In genomic region chr2L:4386926-4387550, dm6 we compare ENCODE assay signal across 1 fruit fly cellular context.
A peak's percentile ranks its signal among the peaks of the same experiment; 100 is the strongest.
TF ChIP-seq lines count a peak whose summit lies in the region.

Gene Psf2 (minus strand): TSS chr2L:4387356.

TF ChIP-seq in whole organism, embryonic, 481 proteins besides CTCF, POLR2A, EP300 and RAD21 (continued from another document and continues in another):
- TF ChIP-seq dimm (GFP tag; IDR thresholded peaks at IDR 0.05; lab: Robert Waterston, UW) (no peak), HLH3B (GFP tag; IDR thresholded peaks at IDR 0.05; lab: Robert Waterston, UW) (no peak), sr (GFP tag; IDR thresholded peaks at IDR 0.05; lab: Robert Waterston, UW) (no peak), YL-1 (GFP tag; optimal IDR thresholded peaks at IDR 0.05; lab: Kevin White, UChicago) (no peak), unc-4 (GFP tag; IDR thresholded peaks at IDR 0.05; lab: Robert Waterston, UW; ENCODE audit: partially characterized antibody) (peak; percentile 50; the same call in 1 of the 2 replicates), chn (GFP tag; optimal IDR thresholded peaks at IDR 0.05; lab: Kevin White, UChicago) (no peak), ro (GFP tag; IDR thresholded peaks at IDR 0.05; lab: Robert Waterston, UW) (no peak), crc (GFP tag; optimal IDR thresholded peaks at IDR 0.05; lab: Kevin White, UChicago) (no peak), bcd (GFP tag; optimal IDR thresholded peaks at IDR 0.05; lab: Kevin White, UChicago) (no peak), CG17328 (GFP tag; IDR thresholded peaks at IDR 0.05; lab: Robert Waterston, UW) (no peak), CG9797 (GFP tag; optimal IDR thresholded peaks at IDR 0.05; lab: Kevin White, UChicago) (peak; percentile 69), B-H1 (GFP tag; IDR thresholded peaks at IDR 0.05; lab: Robert Waterston, UW) (no peak), oc (tag; optimal IDR thresholded peaks at IDR 0.05; lab: Kevin White, UChicago) (no peak), Six4 (GFP tag; optimal IDR thresholded peaks at IDR 0.05; lab: Kevin White, UChicago) (no peak), vnd (GFP tag; IDR thresholded peaks at IDR 0.05; lab: Robert Waterston, UW; ENCODE audit: partially characterized antibody) (peak; percentile 45; the same call in 2 of the 3 replicates), CG12942 (GFP tag; optimal IDR thresholded peaks at IDR 0.05; lab: Kevin White, UChicago) (no peak), eve (GFP tag; optimal IDR thresholded peaks at IDR 0.05; lab: Kevin White, UChicago) (no peak), Hr78 (GFP tag; optimal IDR thresholded peaks at IDR 0.05; lab: Kevin White, UChicago) (no peak), CG4282 (GFP tag; optimal IDR thresholded peaks at IDR 0.05; lab: Kevin White, UChicago) (peak; percentile 19), stc (GFP tag; IDR thresholded peaks at IDR 0.05; lab: Robert Waterston, UW) (no peak), gce (GFP tag; IDR thresholded peaks at IDR 0.05; lab: Robert Waterston, UW) (no peak), scrt (GFP tag; optimal IDR thresholded peaks at IDR 0.05; lab: Kevin White, UChicago) (no peak), wek (GFP tag; optimal IDR thresholded peaks at IDR 0.05; lab: Kevin White, UChicago) (no peak), NC2α (GFP tag; optimal IDR thresholded peaks at IDR 0.05; lab: Kevin White, UChicago) (no peak), Eip74EF (GFP tag; optimal IDR thresholded peaks at IDR 0.05; lab: Kevin White, UChicago) (no peak), D (optimal IDR thresholded peaks at IDR 0.05; lab: Kevin White, UChicago) (no peak), D (GFP tag; optimal IDR thresholded peaks at IDR 0.05; lab: Kevin White, UChicago) (no peak), CG6254 (GFP tag; optimal IDR thresholded peaks at IDR 0.05; lab: Kevin White, UChicago) (no peak), CG15514 (GFP tag; optimal IDR thresholded peaks at IDR 0.05; lab: Kevin White, UChicago) (peak; percentile 30), Dip3 (GFP tag; optimal IDR thresholded peaks at IDR 0.05; lab: Kevin White, UChicago) (no peak), Bgb (GFP tag; IDR thresholded peaks at IDR 0.05; lab: Robert Waterston, UW; ENCODE audit: partially characterized antibody) (peak; percentile 66), CG6683 (GFP tag; optimal IDR thresholded peaks at IDR 0.05; lab: Kevin White, UChicago) (no peak), CoRest (tag; optimal IDR thresholded peaks at IDR 0.05; lab: Kevin White, UChicago) (peak; percentile 51), MESR4 (GFP tag; optimal IDR thresholded peaks at IDR 0.05; lab: Kevin White, UChicago) (no peak), Sox100B (GFP tag; optimal IDR thresholded peaks at IDR 0.05; lab: Kevin White, UChicago) (no peak), yki (optimal IDR thresholded peaks at IDR 0.05; lab: Kevin White, UChicago) (no peak), dpn (GFP tag; optimal IDR thresholded peaks at IDR 0.05; lab: Kevin White, UChicago) (no peak), CG17829 (tag; optimal IDR thresholded peaks at IDR 0.05; lab: Kevin White, UChicago) (no peak), CG2199 (GFP tag; IDR thresholded peaks at IDR 0.05; lab: Robert Waterston, UW) (no peak), Dll (GFP tag; IDR thresholded peaks at IDR 0.05; lab: Robert Waterston, UW; ENCODE audit: partially characterized antibody) (peak; percentile 58; the same call in 2 of the 4 replicates), CG15073 (GFP tag; optimal IDR thresholded peaks at IDR 0.05; lab: Kevin White, UChicago) (no peak), CG7372 (GFP tag; IDR thresholded peaks at IDR 0.05; lab: Robert Waterston, UW) (no peak), CG1529 (GFP tag; optimal IDR thresholded peaks at IDR 0.05; lab: Kevin White, UChicago) (no peak), CG6791 (GFP tag; IDR thresholded peaks at IDR 0.05; lab: Robert Waterston, UW; ENCODE audit: partially characterized antibody) (peak; percentile 76), gfzf (GFP tag; optimal IDR thresholded peaks at IDR 0.05; lab: Kevin White, UChicago) (peak; percentile 52), CG13624 (GFP tag; optimal IDR thresholded peaks at IDR 0.05; lab: Kevin White, UChicago) (peak; percentile 23), nmo (GFP tag; optimal IDR thresholded peaks at IDR 0.05; lab: Kevin White, UChicago) (peak; percentile 13), ind (GFP tag; optimal IDR thresholded peaks at IDR 0.05; lab: Kevin White, UChicago) (no peak), lov (optimal IDR thresholded peaks at IDR 0.05; lab: Kevin White, UChicago) (no peak), lov (GFP tag; IDR thresholded peaks at IDR 0.05; lab: Robert Waterston, UW) (0 out of 3 replicates have a peak, but pooled peaks have one; percentile 24), chm (GFP tag; IDR thresholded peaks at IDR 0.05; lab: Robert Waterston, UW) (no peak), lmd (GFP tag; IDR thresholded peaks at IDR 0.05; lab: Robert Waterston, UW) (no peak), phol (tag; optimal IDR thresholded peaks at IDR 0.05; lab: Kevin White, UChicago) (no peak), ac (GFP tag; optimal IDR thresholded peaks at IDR 0.05; lab: Kevin White, UChicago) (no peak), D19B (GFP tag; optimal IDR thresholded peaks at IDR 0.05; lab: Kevin White, UChicago) (no peak), CG2678 (tag; optimal IDR thresholded peaks at IDR 0.05; lab: Kevin White, UChicago) (no peak), CG7963 (GFP tag; IDR thresholded peaks at IDR 0.05; lab: Robert Waterston, UW; ENCODE audit: partially characterized antibody) (peak; percentile 57; the same call in 2 of the 3 replicates), Hr51 (GFP tag; optimal IDR thresholded peaks at IDR 0.05; lab: Kevin White, UChicago) (no peak), Mrtf (GFP tag; IDR thresholded peaks at IDR 0.05; lab: Robert Waterston, UW) (no peak), CG16813 (GFP tag; IDR thresholded peaks at IDR 0.05; lab: Robert Waterston, UW; ENCODE audit: partially characterized antibody) (peak; percentile 60; the same call in 2 of the 3 replicates), CG1647 (GFP tag; optimal IDR thresholded peaks at IDR 0.05; lab: Kevin White, UChicago) (no peak), Adf1 (GFP tag; IDR thresholded peaks at IDR 0.05; lab: Robert Waterston, UW) (no peak), sd (tag; optimal IDR thresholded peaks at IDR 0.05; lab: Kevin White, UChicago) (no peak), Nf-YA (GFP tag; IDR thresholded peaks at IDR 0.05; lab: Robert Waterston, UW) (no peak), CG3407 (GFP tag; optimal IDR thresholded peaks at IDR 0.05; lab: Kevin White, UChicago) (no peak), CG10267 (tag; optimal IDR thresholded peaks at IDR 0.05; lab: Kevin White, UChicago) (no peak), Elba2 (GFP tag; optimal IDR thresholded peaks at IDR 0.05; lab: Kevin White, UChicago) (no peak), Sry-δ (GFP tag; optimal IDR thresholded peaks at IDR 0.05; lab: Kevin White, UChicago) (peak; percentile 90), tna (GFP tag; IDR thresholded peaks at IDR 0.05; lab: Robert Waterston, UW; ENCODE audit: partially characterized antibody) (peak; percentile 47; the same call in 1 of the 2 replicates), CG10366 (GFP tag; IDR thresholded peaks at IDR 0.05; lab: Robert Waterston, UW) (no peak), CG7928 (GFP tag; optimal IDR thresholded peaks at IDR 0.05; lab: Kevin White, UChicago) (no peak), Bteb2 (GFP tag; optimal IDR thresholded peaks at IDR 0.05; lab: Kevin White, UChicago) (no peak), CG12071 (GFP tag; optimal IDR thresholded peaks at IDR 0.05; lab: Kevin White, UChicago) (no peak), CG8388 (GFP tag; optimal IDR thresholded peaks at IDR 0.05; lab: Kevin White, UChicago) (no peak), fd64A (GFP tag; optimal IDR thresholded peaks at IDR 0.05; lab: Kevin White, UChicago) (no peak), gcm (GFP tag; optimal IDR thresholded peaks at IDR 0.05; lab: Kevin White, UChicago) (no peak), CG2129 (GFP tag; IDR thresholded peaks at IDR 0.05; lab: Robert Waterston, UW; ENCODE audit: partially characterized antibody) (0 out of 2 replicates have a peak, but pooled peaks have one; percentile 21), ham (GFP tag; IDR thresholded peaks at IDR 0.05; lab: Robert Waterston, UW) (no peak), z (GFP tag; IDR thresholded peaks at IDR 0.05; lab: Robert Waterston, UW) (no peak), CG11085 (GFP tag; IDR thresholded peaks at IDR 0.05; lab: Robert Waterston, UW) (no peak), dmrt99B (tag; optimal IDR thresholded peaks at IDR 0.05; lab: Kevin White, UChicago) (no peak), Ets97D (GFP tag; optimal IDR thresholded peaks at IDR 0.05; lab: Kevin White, UChicago) (peak; percentile 71), CG14710 (tag; optimal IDR thresholded peaks at IDR 0.05; lab: Kevin White, UChicago) (peak; percentile 26), bsh (GFP tag; optimal IDR thresholded peaks at IDR 0.05; lab: Kevin White, UChicago) (no peak), amos (GFP tag; IDR thresholded peaks at IDR 0.05; lab: Robert Waterston, UW; ENCODE audit: partially characterized antibody) (peak; percentile 71), CkIIα-i1 (GFP tag; IDR thresholded peaks at IDR 0.05; lab: Robert Waterston, UW) (no peak), CG13424 (tag; optimal IDR thresholded peaks at IDR 0.05; lab: Kevin White, UChicago) (no peak), CG10654 (GFP tag; optimal IDR thresholded peaks at IDR 0.05; lab: Kevin White, UChicago) (no peak), gcm2 (GFP tag; optimal IDR thresholded peaks at IDR 0.05; lab: Kevin White, UChicago) (no peak), E2f2 (GFP tag; IDR thresholded peaks at IDR 0.05; lab: Robert Waterston, UW) (peak; percentile 71), CG14441 (GFP tag; IDR thresholded peaks at IDR 0.05; lab: Robert Waterston, UW) (no peak), corto (GFP tag; optimal IDR thresholded peaks at IDR 0.05; lab: Kevin White, UChicago) (no peak), Hmx (GFP tag; optimal IDR thresholded peaks at IDR 0.05; lab: Kevin White, UChicago) (no peak), ase (GFP tag; IDR thresholded peaks at IDR 0.05; lab: Robert Waterston, UW) (no peak), CG8944 (GFP tag; optimal IDR thresholded peaks at IDR 0.05; lab: Kevin White, UChicago) (peak; percentile 1), Oli (tag; optimal IDR thresholded peaks at IDR 0.05; lab: Kevin White, UChicago) (no peak), tin (GFP tag; optimal IDR thresholded peaks at IDR 0.05; lab: Kevin White, UChicago) (no peak), sc (optimal IDR thresholded peaks at IDR 0.05; lab: Kevin White, UChicago) (no peak), sc (GFP tag; optimal IDR thresholded peaks at IDR 0.05; lab: Kevin White, UChicago) (no peak), CG4820 (GFP tag; optimal IDR thresholded peaks at IDR 0.05; lab: Kevin White, UChicago) (no peak), CG10274 (GFP tag; optimal IDR thresholded peaks at IDR 0.05; lab: Kevin White, UChicago) (no peak), CG31224 (GFP tag; IDR thresholded peaks at IDR 0.05; lab: Robert Waterston, UW) (no peak), tap (tag; optimal IDR thresholded peaks at IDR 0.05; lab: Kevin White, UChicago) (no peak), pnt (GFP tag; optimal IDR thresholded peaks at IDR 0.05; lab: Kevin White, UChicago) (no peak), nerfin-2 (GFP tag; IDR thresholded peaks at IDR 0.05; lab: Robert Waterston, UW; ENCODE audit: partially characterized antibody) (peak; percentile 64), CG11696 (GFP tag; IDR thresholded peaks at IDR 0.05; lab: Robert Waterston, UW) (no peak), vfl (GFP tag; optimal IDR thresholded peaks at IDR 0.05; lab: Kevin White, UChicago) (no peak), Bdp1 (GFP tag; optimal IDR thresholded peaks at IDR 0.05; lab: Kevin White, UChicago) (no peak), Neu2 (GFP tag; optimal IDR thresholded peaks at IDR 0.05; lab: Kevin White, UChicago; ENCODE audit: borderline replicate concordance) (no peak), bab2 (GFP tag; optimal IDR thresholded peaks at IDR 0.05; lab: Kevin White, UChicago) (no peak), Nf-YC (tag; optimal IDR thresholded peaks at IDR 0.05; lab: Kevin White, UChicago) (no peak), peb (GFP tag; IDR thresholded peaks at IDR 0.05; lab: Robert Waterston, UW) (no peak), sim (GFP tag; IDR thresholded peaks at IDR 0.05; lab: Robert Waterston, UW) (no peak), Poxn (GFP tag; IDR thresholded peaks at IDR 0.05; lab: Robert Waterston, UW) (no peak), zfh2 (GFP tag; optimal IDR thresholded peaks at IDR 0.05; lab: Kevin White, UChicago) (no peak), CG34224 (GFP tag; IDR thresholded peaks at IDR 0.05; lab: Robert Waterston, UW; ENCODE audit: partially characterized antibody) (peak; percentile 65; the same call in 2 of the 3 replicates), CG14014 (GFP tag; IDR thresholded peaks at IDR 0.05; lab: Robert Waterston, UW) (no peak), CG9609 (GFP tag; optimal IDR thresholded peaks at IDR 0.05; lab: Kevin White, UChicago) (no peak), row (GFP tag; IDR thresholded peaks at IDR 0.05; lab: Robert Waterston, UW) (peak; percentile 21; the same call in 1 of the 3 replicates), cato (GFP tag; optimal IDR thresholded peaks at IDR 0.05; lab: Kevin White, UChicago; ENCODE audit: borderline replicate concordance) (no peak), bigmax (GFP tag; optimal IDR thresholded peaks at IDR 0.05; lab: Kevin White, UChicago) (no peak), seq (GFP tag; IDR thresholded peaks at IDR 0.05; lab: Robert Waterston, UW) (no peak), pzg (GFP tag; optimal IDR thresholded peaks at IDR 0.05; lab: Kevin White, UChicago) (peak; percentile 72), CG17359 (tag; optimal IDR thresholded peaks at IDR 0.05; lab: Kevin White, UChicago) (no peak), grau (tag; optimal IDR thresholded peaks at IDR 0.05; lab: Kevin White, UChicago) (no peak), CG13894 (tag; optimal IDR thresholded peaks at IDR 0.05; lab: Kevin White, UChicago) (no peak), schlank (tag; optimal IDR thresholded peaks at IDR 0.05; lab: Kevin White, UChicago) (no peak), knrl (GFP tag; IDR thresholded peaks at IDR 0.05; lab: Robert Waterston, UW; ENCODE audit: partially characterized antibody) (peak; percentile 64), jigr1 (GFP tag; IDR thresholded peaks at IDR 0.05; lab: Robert Waterston, UW) (no peak), cwo (GFP tag; optimal IDR thresholded peaks at IDR 0.05; lab: Kevin White, UChicago) (no peak), gt (GFP tag; IDR thresholded peaks at IDR 0.05; lab: Robert Waterston, UW) (no peak), CG32772 (GFP tag; IDR thresholded peaks at IDR 0.05; lab: Robert Waterston, UW) (no peak), org-1 (GFP tag; optimal IDR thresholded peaks at IDR 0.05; lab: Kevin White, UChicago) (no peak), CG30431 (GFP tag; optimal IDR thresholded peaks at IDR 0.05; lab: Kevin White, UChicago) (no peak), chif (GFP tag; optimal IDR thresholded peaks at IDR 0.05; lab: Kevin White, UChicago) (no peak), CG8281 (tag; optimal IDR thresholded peaks at IDR 0.05; lab: Kevin White, UChicago) (no peak)
